Worm (Caenorhabditis elegans): Measurements from ENCODE around the gene math-18.
"Not testable (repeated sequence)": the region's sequence is repeated elsewhere in the genome, so short reads cannot be mapped to it uniquely, and the experiment has no call there.

DNA sequence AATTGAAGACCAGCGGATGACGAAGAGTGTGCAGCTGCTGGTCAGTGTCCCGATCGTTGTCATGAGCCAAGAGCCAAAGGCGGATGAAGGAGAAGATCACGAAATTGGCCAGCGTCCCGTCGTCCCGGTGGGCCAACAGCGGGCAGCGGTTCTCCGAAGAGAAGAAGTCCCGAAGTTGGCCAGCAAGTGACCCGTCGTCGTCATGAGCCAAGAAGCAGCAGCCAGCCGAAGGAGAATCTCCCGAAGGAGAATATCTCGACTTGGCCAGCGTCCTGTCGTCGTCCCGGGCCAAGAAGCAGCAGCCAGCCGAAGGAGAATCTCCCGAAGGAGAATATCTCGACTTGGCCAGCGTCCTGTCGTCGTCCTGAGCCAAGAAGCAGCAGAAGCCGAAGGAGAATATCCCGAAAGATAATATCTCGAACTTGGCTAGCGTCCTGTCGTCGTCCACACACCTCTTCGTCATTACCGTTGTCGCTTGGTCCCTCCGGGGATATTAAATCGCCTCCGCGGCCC is 9.6 kb downstream of the math-18 start, which contains the start of gene C33C12.11:
- not testable (repeated sequence) for TF ChIP-seq sox-2 (GFP tag; IDR thresholded peaks at IDR 0.05); hlh-8 (tag; optimal IDR thresholded peaks at IDR 0.05); ceh-31 (tag; optimal IDR thresholded peaks at IDR 0.05); npax-4 (tag; optimal IDR thresholded peaks at IDR 0.05); F13H6.1 (tag; optimal IDR thresholded peaks at IDR 0.05); hlh-6 (tag; optimal IDR thresholded peaks at IDR 0.05); pha-4 (tag; optimal IDR thresholded peaks at IDR 0.05)

All from whole organism, late embryonic.